Fruit fly (Drosophila melanogaster) whole organism, embryonic: ENCODE data around the gene Dif.

Experiments
- Adf1 ChIP-seq: fragments of 200-800 bp; sonication (Bioruptor generic); IDR thresholded peaks from 2 replicates; pipeline ENCODE4 v1.3.6; 2022; ENCODE audit warnings: missing biosample characterization, missing genetic modification characterization
- BtbVII ChIP-seq: fragments of 200-800 bp; sonication (Bioruptor generic); optimal IDR thresholded peaks from 3 replicates; lab custom pipeline; 2017; ENCODE audit warnings: missing biosample characterization, mild to moderate bottlenecking, missing genetic modification characterization
- CG10147 ChIP-seq: fragments of 200-800 bp; sonication (Bioruptor generic); optimal IDR thresholded peaks from 2 replicates; lab custom pipeline; 2019; ENCODE audit warnings: missing biosample characterization, mild to moderate bottlenecking, missing genetic modification characterization, moderate library complexity
- CG10267 ChIP-seq: fragments of 200-800 bp; sonication (Bioruptor generic); optimal IDR thresholded peaks from 2 replicates; lab custom pipeline; 2018; ENCODE audit warnings: missing biosample characterization, mild to moderate bottlenecking, missing genetic modification characterization, moderate library complexity
- CG13296 ChIP-seq: fragments of 200-800 bp; sonication (Bioruptor generic); optimal IDR thresholded peaks from 3 replicates; lab custom pipeline; 2018; ENCODE audit warnings: missing biosample characterization, mild to moderate bottlenecking, missing genetic modification characterization
- CG13424 ChIP-seq: fragments of 200-800 bp; sonication (Bioruptor generic); optimal IDR thresholded peaks from 2 replicates; lab custom pipeline; 2019; ENCODE audit warnings: missing biosample characterization, mild to moderate bottlenecking, missing genetic modification characterization, moderate library complexity
- CG13894 ChIP-seq: fragments of 200-800 bp; sonication (Bioruptor generic); optimal IDR thresholded peaks from 3 replicates; lab custom pipeline; 2018; ENCODE audit warnings: missing biosample characterization, mild to moderate bottlenecking, missing genetic modification characterization, moderate library complexity
- CG14014 ChIP-seq: fragments of 200-800 bp; sonication (Bioruptor generic); IDR thresholded peaks from 2 replicates; pipeline ENCODE4 v1.3.6; 2022; ENCODE audit warnings: missing biosample characterization, missing genetic modification characterization
- CG14667 ChIP-seq: fragments of 200-800 bp; sonication (Bioruptor generic); IDR thresholded peaks from 2 replicates; pipeline ENCODE4 v1.3.6; 2022; ENCODE audit warnings: missing biosample characterization, missing genetic modification characterization
- CG15011 ChIP-seq: fragments of 200-800 bp; sonication (Bioruptor generic); optimal IDR thresholded peaks from 3 replicates; lab custom pipeline; 2018; ENCODE audit warnings: missing biosample characterization, mild to moderate bottlenecking, missing genetic modification characterization
- CG15479 ChIP-seq: fragments of 200-800 bp; sonication (Bioruptor generic); optimal IDR thresholded peaks from 3 replicates; lab custom pipeline; 2019; ENCODE audit warnings: missing biosample characterization, mild to moderate bottlenecking, missing genetic modification characterization, moderate library complexity
- CG33557 ChIP-seq: fragments of 200-800 bp; sonication (Bioruptor generic); optimal IDR thresholded peaks from 2 replicates; lab custom pipeline; 2019; ENCODE audit warnings: missing biosample characterization, mild to moderate bottlenecking, missing genetic modification characterization, moderate library complexity
- CG4820 ChIP-seq: fragments of 200-800 bp; sonication (Bioruptor generic); optimal IDR thresholded peaks from 3 replicates; lab custom pipeline; 2016; ENCODE audit warnings: missing biosample characterization, missing genetic modification characterization
- CG7372 ChIP-seq: fragments of 200-800 bp; sonication (Bioruptor generic); IDR thresholded peaks from 2 replicates; pipeline ENCODE4 v1.3.6; 2022; ENCODE audit warnings: missing biosample characterization, missing genetic modification characterization
- CG8765 ChIP-seq: fragments of 200-800 bp; sonication (Bioruptor generic); IDR thresholded peaks from 2 replicates; pipeline ENCODE4 v1.3.6; 2022; ENCODE audit warnings: missing biosample characterization, missing genetic modification characterization
- CG8924 ChIP-seq: fragments of 200-800 bp; optimal IDR thresholded peaks from 3 replicates; lab custom pipeline; 2019; ENCODE audit warnings: missing biosample characterization, mild to moderate bottlenecking, missing genetic modification characterization, moderate library complexity
- CG8944 ChIP-seq: fragments of 200-800 bp; sonication (Bioruptor generic); optimal IDR thresholded peaks from 3 replicates; lab custom pipeline; 2016; ENCODE audit warnings: missing biosample characterization, missing genetic modification characterization
- CTCF ChIP-seq: fragments of 200-800 bp; sonication (Bioruptor generic); optimal IDR thresholded peaks from 2 replicates; lab custom pipeline; 2017; ENCODE audit warnings: missing biosample characterization, mild to moderate bottlenecking, missing genetic modification characterization, moderate library complexity
- Dll ChIP-seq: fragments of 200-800 bp; sonication (Bioruptor generic); IDR thresholded peaks from 4 replicates; pipeline ENCODE4 v1.3.6; 2022; ENCODE audit warnings: missing biosample characterization, missing genetic modification characterization; ENCODE audit not compliant: partially characterized antibody
- E2f1 ChIP-seq: fragments of 200-800 bp; sonication (Bioruptor generic); IDR thresholded peaks from 2 replicates; pipeline ENCODE4 v1.3.6; 2022; ENCODE audit warnings: missing biosample characterization, missing genetic modification characterization
- E2f2 ChIP-seq: fragments of 200-800 bp; sonication (Bioruptor generic); IDR thresholded peaks from 2 replicates; pipeline ENCODE4 v1.3.6; 2022; ENCODE audit warnings: missing biosample characterization, missing genetic modification characterization
- Hey ChIP-seq: fragments of 200-800 bp; sonication (Bioruptor generic); optimal IDR thresholded peaks from 3 replicates; lab custom pipeline; 2018; ENCODE audit warnings: missing biosample characterization, mild to moderate bottlenecking, missing genetic modification characterization
- Hr39 ChIP-seq: fragments of >200 bp; optimal IDR thresholded peaks from 2 replicates; lab custom pipeline; 2017
- MTF-1 ChIP-seq: fragments of 200-800 bp; sonication (Bioruptor generic); optimal IDR thresholded peaks from 2 replicates; lab custom pipeline; 2018; ENCODE audit warnings: missing biosample characterization, mild to moderate bottlenecking, missing genetic modification characterization, borderline replicate concordance
- Max ChIP-seq: fragments of 200-800 bp; sonication (Bioruptor generic); optimal IDR thresholded peaks from 2 replicates; lab custom pipeline; 2016; ENCODE audit warnings: missing biosample characterization, mild to moderate bottlenecking, missing genetic modification characterization
- Poxn ChIP-seq: fragments of 200-800 bp; sonication (Bioruptor generic); IDR thresholded peaks from 2 replicates; pipeline ENCODE4 v1.3.6; 2022; ENCODE audit warnings: missing biosample characterization, missing genetic modification characterization
- cad ChIP-seq: fragments of >200 bp; optimal IDR thresholded peaks from 2 replicates; lab custom pipeline; 2017; ENCODE audit warnings: missing biosample characterization, missing genetic modification characterization
- chn ChIP-seq: fragments of 200-800 bp; sonication (Bioruptor generic); optimal IDR thresholded peaks from 2 replicates; lab custom pipeline; 2016; ENCODE audit warnings: missing biosample characterization, missing genetic modification characterization
- cwo ChIP-seq: fragments of 200-800 bp; sonication (Bioruptor generic); optimal IDR thresholded peaks from 3 replicates; lab custom pipeline; 2017; ENCODE audit warnings: missing biosample characterization, missing genetic modification characterization, mild to moderate bottlenecking, moderate library complexity, missing genetic modification reagents
- dysf ChIP-seq: fragments of 200-800 bp; sonication (Bioruptor generic); IDR thresholded peaks from 3 replicates; pipeline ENCODE4 v1.3.6; 2022; ENCODE audit warnings: missing biosample characterization, missing genetic modification characterization
- fd96Cb ChIP-seq: fragments of 200-800 bp; sonication (Bioruptor generic); optimal IDR thresholded peaks from 2 replicates; lab custom pipeline; 2018; ENCODE audit warnings: missing biosample characterization, mild to moderate bottlenecking, missing genetic modification characterization, moderate library complexity
- gem ChIP-seq: fragments of 200-800 bp; sonication (Bioruptor generic); optimal IDR thresholded peaks from 2 replicates; lab custom pipeline; 2019; ENCODE audit warnings: missing biosample characterization, mild to moderate bottlenecking, missing genetic modification characterization, moderate library complexity
- hth ChIP-seq: fragments of >200 bp; optimal IDR thresholded peaks from 2 replicates; lab custom pipeline; 2017; ENCODE audit warnings: inconsistent platforms
- ken ChIP-seq: fragments of 200-800 bp; sonication (Bioruptor generic); IDR thresholded peaks from 3 replicates; pipeline ENCODE4 v1.3.6; 2022; ENCODE audit warnings: missing biosample characterization, missing genetic modification characterization
- nom ChIP-seq: fragments of 200-800 bp; sonication (Bioruptor generic); optimal IDR thresholded peaks from 2 replicates; lab custom pipeline; 2017; ENCODE audit warnings: missing biosample characterization, missing genetic modification characterization, mild to moderate bottlenecking, moderate library complexity, missing genetic modification reagents
- pb ChIP-seq: fragments of 200-800 bp; sonication (Bioruptor generic); optimal IDR thresholded peaks from 3 replicates; lab custom pipeline; 2016; ENCODE audit warnings: missing biosample characterization, missing genetic modification characterization
- row ChIP-seq: fragments of 200-800 bp; sonication (Bioruptor generic); IDR thresholded peaks from 3 replicates; pipeline ENCODE4 v1.3.6; 2022; ENCODE audit warnings: missing biosample characterization, missing genetic modification characterization
- sd ChIP-seq: fragments of 200-800 bp; sonication (Bioruptor generic); optimal IDR thresholded peaks from 3 replicates; lab custom pipeline; 2018; ENCODE audit warnings: missing biosample characterization, mild to moderate bottlenecking, missing genetic modification characterization, moderate library complexity
- sens ChIP-seq: fragments of 200-800 bp; sonication (Bioruptor generic); peaks from one replicate; lab custom pipeline; 2016; ENCODE audit warnings: missing biosample characterization, missing genetic modification characterization
- sim ChIP-seq: fragments of 200-800 bp; sonication (Bioruptor generic); IDR thresholded peaks from 2 replicates; pipeline ENCODE4 v1.3.6; 2022; ENCODE audit warnings: missing biosample characterization, missing genetic modification characterization
- slp2 ChIP-seq: fragments of 200-800 bp; sonication (Bioruptor generic); optimal IDR thresholded peaks from 2 replicates; lab custom pipeline; 2016; ENCODE audit warnings: missing biosample characterization, missing genetic modification characterization
- so ChIP-seq: fragments of 200-800 bp; sonication (Bioruptor generic); IDR thresholded peaks from 3 replicates; pipeline ENCODE4 v1.3.6; 2022; ENCODE audit warnings: missing biosample characterization, missing genetic modification characterization
- stc ChIP-seq: fragments of 200-800 bp; sonication (Bioruptor generic); IDR thresholded peaks from 2 replicates; pipeline ENCODE4 v1.3.6; 2022; ENCODE audit warnings: missing biosample characterization, missing genetic modification characterization
- tap ChIP-seq: fragments of 200-800 bp; optimal IDR thresholded peaks from 3 replicates; lab custom pipeline; 2019; ENCODE audit warnings: missing biosample characterization, mild to moderate bottlenecking, missing genetic modification characterization, moderate library complexity
- toy ChIP-seq: fragments of 200-800 bp; sonication (Bioruptor generic); IDR thresholded peaks from 2 replicates; pipeline ENCODE4 v1.3.6; 2022; ENCODE audit warnings: missing biosample characterization, missing genetic modification characterization
- usp ChIP-seq: fragments of >200 bp; optimal IDR thresholded peaks from 2 replicates; lab custom pipeline; 2017; ENCODE audit warnings: missing biosample characterization, missing genetic modification characterization
- wek ChIP-seq: fragments of 200-800 bp; sonication (Bioruptor generic); optimal IDR thresholded peaks from 3 replicates; lab custom pipeline; 2018; ENCODE audit warnings: missing biosample characterization, mild to moderate bottlenecking, missing genetic modification characterization, moderate library complexity

Dif gene

DNA sequence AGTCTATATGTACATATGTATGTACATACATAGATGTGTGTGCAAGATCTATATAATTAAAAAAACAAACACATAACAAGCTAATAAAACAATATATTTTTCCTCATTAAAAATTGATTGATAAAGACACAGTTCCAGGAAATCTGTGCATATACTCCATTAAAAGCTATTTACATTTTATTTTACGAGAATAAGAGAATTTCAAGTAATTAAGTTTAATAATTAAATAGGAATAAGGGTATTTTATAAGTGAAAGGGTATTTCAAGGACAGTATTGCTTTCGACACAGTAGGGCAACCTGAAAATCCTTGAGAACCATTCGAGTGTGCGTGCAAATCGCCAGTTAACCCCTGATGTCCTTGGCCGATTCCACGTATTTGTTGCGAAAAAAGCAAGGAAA lies 19.7 kb upstream of the Dif start, which contains the start of gene CG5050:
CG5050 (plus strand) TSS at position 301 of the 400 bp plus-strand sequence.
- no peak for TF ChIP-seq CG8765 (GFP tag; lab: Robert Waterston, UW)
- no peak for TF ChIP-seq CG14667 (GFP tag; lab: Robert Waterston, UW)
- TF ChIP-seq usp (GFP tag; lab: Kevin White, UChicago), result no peak
- TF ChIP-seq pb, result no peak
- TF ChIP-seq, all 482 proteins: peak for 0

DNA sequence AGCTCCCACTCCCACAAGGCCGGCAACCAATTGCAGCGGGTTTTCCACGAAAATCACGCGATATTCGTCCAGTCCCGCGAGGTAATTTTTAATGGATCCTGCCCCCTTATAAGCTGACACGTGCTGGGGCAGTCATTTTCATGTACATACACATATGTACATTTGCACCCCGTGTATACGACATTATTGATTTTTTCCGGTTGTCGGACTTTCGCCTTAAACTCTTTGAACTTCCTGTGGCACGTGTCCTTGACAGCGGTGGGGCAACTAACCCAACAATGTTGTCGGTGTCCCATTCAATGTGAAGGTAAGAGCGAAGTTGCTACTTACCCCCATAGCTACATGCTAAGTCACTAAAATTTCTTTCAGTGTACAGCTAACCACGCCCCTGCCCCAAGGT lies 19.1 kb upstream of the Dif start:
- peak; percentile 92 for TF ChIP-seq Hey (tag; lab: Kevin White, UChicago)
- peak; percentile 50 for TF ChIP-seq sens (GFP tag; lab: Kevin White, UChicago)
- no peak for TF ChIP-seq tap
- TF ChIP-seq cwo (GFP tag; lab: Kevin White, UChicago), result peak; percentile 38

- TF ChIP-seq slp2 (GFP tag; lab: Kevin White, UChicago) (peak; percentile 5), CG7372 (GFP tag; lab: Robert Waterston, UW) (no peak), hth (lab: Kevin White, UChicago) (no peak), CTCF (GFP tag; lab: Kevin White, UChicago) (no peak), fd96Cb (peak; percentile 35), cad (GFP tag; lab: Kevin White, UChicago) (no peak), E2f1 (no peak), E2f2 (GFP tag; lab: Robert Waterston, UW) (peak; percentile 41; the same call in 1 of the 2 replicates), nom (peak; percentile 33), CG8924 (tag; lab: Kevin White, UChicago) (no peak), stc (GFP tag; lab: Robert Waterston, UW) (peak; percentile 69), Poxn (no peak), sim (GFP tag; lab: Robert Waterston, UW) (no peak), Hr39 (lab: Kevin White, UChicago) (no peak), CG13894 (tag; lab: Kevin White, UChicago) (peak; percentile 69), sd (tag; lab: Kevin White, UChicago) (peak; percentile 53), Max (GFP tag; lab: Kevin White, UChicago) (peak; percentile 33), chn (no peak), Adf1 (no peak), CG15479 (no peak), ken (peak; percentile 46; the same call in 1 of the 3 replicates), CG13296 (peak; percentile 47), CG13424 (peak; percentile 70), CG8944 (GFP tag; lab: Kevin White, UChicago) (no peak), CG14667 (GFP tag; lab: Robert Waterston, UW) (no peak), CG33557 (GFP tag; lab: Kevin White, UChicago) (no peak), MTF-1 (GFP tag; lab: Kevin White, UChicago) (no peak), gem (tag; lab: Kevin White, UChicago) (peak; percentile 83), row (GFP tag; lab: Robert Waterston, UW) (no peak; the same call in 2 of the 3 replicates), wek (GFP tag; lab: Kevin White, UChicago) (no peak), dysf (GFP tag; lab: Robert Waterston, UW) (peak; percentile 69; the same call in 2 of the 3 replicates), BtbVII (GFP tag; lab: Kevin White, UChicago) (peak; percentile 50), CG10147 (GFP tag; lab: Kevin White, UChicago) (peak; percentile 75), so (GFP tag; lab: Robert Waterston, UW) (no peak), CG15011 (GFP tag; lab: Kevin White, UChicago) (peak; percentile 49), CG10267 (tag; lab: Kevin White, UChicago) (peak; percentile 35), CG14014 (GFP tag; lab: Robert Waterston, UW) (0 out of 2 replicates have a peak, but pooled peaks have one; percentile 50), Dll (GFP tag; lab: Robert Waterston, UW) (no peak), CG4820 (GFP tag; lab: Kevin White, UChicago) (no peak), toy (no peak)
These were observed 17.8 kb upstream of the Dif start for dm6 chr2L:17450505-17451415.
